Worm (Caenorhabditis elegans) whole organism, L3 larva: ENCODE data around the gene ldp-1.

ENCODE experiments used
- ama-1 ChIP-seq: fragments of 150-350 bp; optimal IDR thresholded peaks from 2 replicates; lab custom pipeline; 2018
- ceh-82 ChIP-seq: fragments of 150-350 bp; optimal IDR thresholded peaks from 2 replicates; lab custom pipeline; 2014; ENCODE audit warnings: missing biosample characterization, missing genetic modification characterization
- ceh-9 ChIP-seq: sonication (generic microtip); optimal IDR thresholded peaks from 2 replicates; lab custom pipeline; 2018; ENCODE audit warnings: missing biosample characterization, missing genetic modification characterization
- elt-3 ChIP-seq, 3 experiments: fragments of 150-350 bp in 1 of 3; sonication (generic microtip) in 2 of 3; optimal IDR thresholded peaks; 2 replicates in 2 of 3; 4 replicates in 1 of 3; lab custom pipeline; 2014 to 2017; ENCODE audit warnings: missing biosample characterization in 3 of 3, missing genetic modification characterization in 3 of 3
- lin-39 ChIP-seq: fragments of 150-350 bp; optimal IDR thresholded peaks from 2 replicates; lab custom pipeline; 2018; ENCODE audit warnings: missing biosample characterization, missing genetic modification reagents, missing genetic modification characterization
- nhr-237 ChIP-seq: fragments of 150-350 bp; optimal IDR thresholded peaks from 2 replicates; lab custom pipeline; 2014; ENCODE audit warnings: missing biosample characterization, missing genetic modification characterization
- pqm-1 ChIP-seq: fragments of 150-350 bp; optimal IDR thresholded peaks from 2 replicates; lab custom pipeline; 2017; ENCODE audit warnings: missing biosample characterization, missing genetic modification characterization, inconsistent platforms
- tbx-2 ChIP-seq: sonication (generic microtip); optimal IDR thresholded peaks from 2 replicates; lab custom pipeline; 2016; ENCODE audit warnings: mild to moderate bottlenecking, missing genetic modification characterization, missing compliant biosample characterization
- zag-1 ChIP-seq: fragments of 150-350 bp; optimal IDR thresholded peaks from 2 replicates; lab custom pipeline; 2014; ENCODE audit warnings: missing biosample characterization, missing genetic modification characterization
- ztf-4 ChIP-seq: fragments of 150-350 bp; optimal IDR thresholded peaks from 2 replicates; lab custom pipeline; 2014; ENCODE audit warnings: missing biosample characterization, missing genetic modification characterization

- TF ChIP-seq ama-1 (lab: Kevin White, UChicago) (no peak), lin-39 (tag; lab: Kevin White, UChicago) (no peak), tbx-2 (tag; lab: Kevin White, UChicago) (no peak), elt-3 (tag; optimal IDR thresholded peaks at IDR 0.05; lab: Kevin White, UChicago) (no peak), pqm-1 (no peak), ztf-4 (tag; lab: Kevin White, UChicago) (no peak), ceh-9 (tag; lab: Kevin White, UChicago) (no peak), nhr-237 (tag; lab: Kevin White, UChicago) (no peak), zag-1 (tag; lab: Kevin White, UChicago) (no peak), ceh-82 (tag; lab: Kevin White, UChicago) (no peak)
These were observed 5.4 kb upstream of the ldp-1 start, which contains the start of gene F22F7.8 for ce11 chrV:2121910-2122362.
